Fruit fly (Drosophila melanogaster) whole organism, embryonic: Measurements from ENCODE around the gene dor.

Experiments used
- BEAF-32 ChIP-seq: fragments of 200-800 bp; sonication (Bioruptor generic); optimal IDR thresholded peaks from 3 replicates; lab custom pipeline; 2017; ENCODE audit warnings: missing biosample characterization, missing genetic modification characterization, mild to moderate bottlenecking, moderate library complexity, missing genetic modification reagents
- Bgb ChIP-seq: fragments of 200-800 bp; sonication (Bioruptor generic); IDR thresholded peaks from 2 replicates; pipeline ENCODE4 v1.3.6; 2022; ENCODE audit warnings: missing biosample characterization, missing genetic modification characterization; ENCODE audit not compliant: partially characterized antibody
- C15 ChIP-seq: fragments of 200-800 bp; sonication (Bioruptor generic); IDR thresholded peaks from 3 replicates; pipeline ENCODE4 v1.3.6; 2022; ENCODE audit warnings: missing biosample characterization, missing genetic modification characterization
- CG10979 ChIP-seq: fragments of 200-800 bp; sonication (Bioruptor generic); optimal IDR thresholded peaks from 2 replicates; lab custom pipeline; 2018; ENCODE audit warnings: missing biosample characterization, mild to moderate bottlenecking, missing genetic modification characterization, moderate library complexity
- CG12071 ChIP-seq: fragments of 200-800 bp; sonication (Bioruptor generic); optimal IDR thresholded peaks from 3 replicates; lab custom pipeline; 2018; ENCODE audit warnings: missing biosample characterization, mild to moderate bottlenecking, missing genetic modification characterization
- CG1233 ChIP-seq: fragments of 200-800 bp; sonication (Bioruptor generic); optimal IDR thresholded peaks from 4 replicates; lab custom pipeline; 2018; ENCODE audit warnings: missing biosample characterization, mild to moderate bottlenecking, missing genetic modification characterization
- CG12744 ChIP-seq: fragments of 200-800 bp; sonication (Bioruptor generic); optimal IDR thresholded peaks from 2 replicates; lab custom pipeline; 2016; ENCODE audit warnings: missing biosample characterization, missing genetic modification characterization
- CG12769 ChIP-seq: fragments of 200-800 bp; sonication (Bioruptor generic); optimal IDR thresholded peaks from 2 replicates; lab custom pipeline; 2019; ENCODE audit warnings: missing biosample characterization, mild to moderate bottlenecking, missing genetic modification characterization, moderate library complexity
- CG13296 ChIP-seq: fragments of 200-800 bp; sonication (Bioruptor generic); optimal IDR thresholded peaks from 3 replicates; lab custom pipeline; 2018; ENCODE audit warnings: missing biosample characterization, mild to moderate bottlenecking, missing genetic modification characterization
- CG13775 ChIP-seq: fragments of 200-800 bp; sonication (Bioruptor generic); optimal IDR thresholded peaks from 3 replicates; lab custom pipeline; 2017; ENCODE audit warnings: missing biosample characterization, mild to moderate bottlenecking, missing genetic modification characterization
- CG13894 ChIP-seq: fragments of 200-800 bp; sonication (Bioruptor generic); optimal IDR thresholded peaks from 3 replicates; lab custom pipeline; 2018; ENCODE audit warnings: missing biosample characterization, mild to moderate bottlenecking, missing genetic modification characterization, moderate library complexity
- CG17186 ChIP-seq: fragments of 200-800 bp; sonication (Bioruptor generic); optimal IDR thresholded peaks from 3 replicates; lab custom pipeline; 2017; ENCODE audit warnings: missing biosample characterization, missing genetic modification reagents, missing genetic modification characterization
- CG1792 ChIP-seq: fragments of 200-800 bp; sonication (Bioruptor generic); optimal IDR thresholded peaks from 2 replicates; lab custom pipeline; 2016; ENCODE audit warnings: missing biosample characterization, missing genetic modification characterization
- CG1832 ChIP-seq: fragments of 200-800 bp; sonication (Bioruptor generic); optimal IDR thresholded peaks from 2 replicates; lab custom pipeline; 2017; ENCODE audit warnings: missing biosample characterization, mild to moderate bottlenecking, missing genetic modification characterization, inconsistent platforms
- CG18476 ChIP-seq: fragments of 200-800 bp; sonication (Bioruptor generic); optimal IDR thresholded peaks from 2 replicates; lab custom pipeline; 2016; ENCODE audit warnings: missing biosample characterization, mild to moderate bottlenecking, missing genetic modification characterization
- CG2116 ChIP-seq: fragments of 200-800 bp; sonication (Bioruptor generic); optimal IDR thresholded peaks from 3 replicates; lab custom pipeline; 2018; ENCODE audit warnings: missing biosample characterization, mild to moderate bottlenecking, missing genetic modification characterization
- CG3065 ChIP-seq: fragments of 200-800 bp; sonication (Bioruptor generic); optimal IDR thresholded peaks from 2 replicates; lab custom pipeline; 2016; ENCODE audit warnings: missing biosample characterization, missing genetic modification characterization
- CG31224 ChIP-seq: fragments of 200-800 bp; sonication (Bioruptor generic); IDR thresholded peaks from 2 replicates; pipeline ENCODE4 v1.3.6; 2022; ENCODE audit warnings: missing biosample characterization, missing genetic modification characterization
- CG33557 ChIP-seq: fragments of 200-800 bp; sonication (Bioruptor generic); optimal IDR thresholded peaks from 2 replicates; lab custom pipeline; 2019; ENCODE audit warnings: missing biosample characterization, mild to moderate bottlenecking, missing genetic modification characterization, moderate library complexity
- CG3847 ChIP-seq: fragments of 200-800 bp; sonication (Bioruptor generic); IDR thresholded peaks from 2 replicates; pipeline ENCODE4 v1.3.6; 2022; ENCODE audit warnings: missing biosample characterization, missing genetic modification characterization
- CG4617 ChIP-seq: fragments of 200-800 bp; sonication (Bioruptor generic); optimal IDR thresholded peaks from 3 replicates; lab custom pipeline; 2016; ENCODE audit warnings: missing biosample characterization, missing genetic modification characterization, borderline replicate concordance
- CG5245 ChIP-seq: fragments of 200-800 bp; sonication (Bioruptor generic); optimal IDR thresholded peaks from 3 replicates; lab custom pipeline; 2016; ENCODE audit warnings: missing biosample characterization, missing genetic modification characterization
- CG5953 ChIP-seq: fragments of 200-800 bp; sonication (Bioruptor generic); IDR thresholded peaks from 2 replicates; pipeline ENCODE4 v1.3.6; 2022; ENCODE audit warnings: missing biosample characterization, missing genetic modification characterization
- CG7357 ChIP-seq: fragments of 200-800 bp; sonication (Bioruptor generic); IDR thresholded peaks from 3 replicates; pipeline ENCODE4 v1.3.6; 2022; ENCODE audit warnings: missing biosample characterization, missing genetic modification characterization
- CG8089 ChIP-seq: fragments of 200-800 bp; sonication (Bioruptor generic); optimal IDR thresholded peaks from 3 replicates; lab custom pipeline; 2016; ENCODE audit warnings: missing biosample characterization, missing genetic modification characterization
- CG9817 ChIP-seq: fragments of 200-800 bp; sonication (Bioruptor generic); optimal IDR thresholded peaks from 2 replicates; lab custom pipeline; 2018; ENCODE audit warnings: missing biosample characterization, mild to moderate bottlenecking, missing genetic modification characterization, moderate library complexity
- Dip2 ChIP-seq: fragments of 200-800 bp; sonication (Bioruptor generic); IDR thresholded peaks from 2 replicates; pipeline ENCODE4 v1.3.6; 2022; ENCODE audit warnings: missing biosample characterization, missing genetic modification characterization
- E2f2 ChIP-seq: fragments of 200-800 bp; sonication (Bioruptor generic); IDR thresholded peaks from 2 replicates; pipeline ENCODE4 v1.3.6; 2022; ENCODE audit warnings: missing biosample characterization, missing genetic modification characterization
- Hand ChIP-seq: fragments of 200-800 bp; sonication (Bioruptor generic); optimal IDR thresholded peaks from 2 replicates; lab custom pipeline; 2017; ENCODE audit warnings: mild to moderate bottlenecking, missing biosample characterization, missing genetic modification reagents, missing genetic modification characterization
- Lhr ChIP-seq: fragments of 200-800 bp; sonication (Bioruptor generic); optimal IDR thresholded peaks from 3 replicates; lab custom pipeline; 2017; ENCODE audit warnings: mild to moderate bottlenecking, missing biosample characterization, missing genetic modification reagents, missing genetic modification characterization
- Med ChIP-seq: fragments of 200-800 bp; sonication (Bioruptor generic); peaks from one replicate; lab custom pipeline; 2016; ENCODE audit warnings: missing biosample characterization, missing genetic modification characterization, mild to moderate bottlenecking, inconsistent platforms, moderate library complexity
- Ravus ChIP-seq: fragments of 200-800 bp; sonication (Bioruptor generic); IDR thresholded peaks from 2 replicates; pipeline ENCODE4 v1.3.6; 2022; ENCODE audit warnings: missing biosample characterization, missing genetic modification characterization
- bowl ChIP-seq: fragments of 200-800 bp; sonication (Bioruptor generic); IDR thresholded peaks from 2 replicates; pipeline ENCODE4 v1.3.6; 2022; ENCODE audit warnings: missing biosample characterization, missing genetic modification characterization
- chinmo ChIP-seq: fragments of 200-800 bp; sonication (Bioruptor generic); IDR thresholded peaks from 4 replicates; pipeline ENCODE4 v1.3.6; 2022; ENCODE audit warnings: missing biosample characterization, missing genetic modification characterization; ENCODE audit not compliant: partially characterized antibody
- dmrt11E ChIP-seq: fragments of 200-800 bp; sonication (Bioruptor generic); optimal IDR thresholded peaks from 3 replicates; lab custom pipeline; 2018; ENCODE audit warnings: missing biosample characterization, mild to moderate bottlenecking, missing genetic modification characterization, moderate library complexity
- fu2 ChIP-seq: fragments of 200-800 bp; sonication (Bioruptor generic); optimal IDR thresholded peaks from 2 replicates; lab custom pipeline; 2016; ENCODE audit warnings: missing biosample characterization, missing genetic modification characterization
- gcm2 ChIP-seq: fragments of 200-800 bp; sonication (Bioruptor generic); optimal IDR thresholded peaks from 2 replicates; lab custom pipeline; 2016; ENCODE audit warnings: missing biosample characterization, missing genetic modification characterization
- gsb ChIP-seq: fragments of 200-800 bp; sonication (Bioruptor generic); IDR thresholded peaks from 2 replicates; pipeline ENCODE4 v1.3.6; 2022; ENCODE audit warnings: missing biosample characterization, missing genetic modification characterization
- kay ChIP-seq: fragments of 200-800 bp; sonication (Bioruptor generic); optimal IDR thresholded peaks from 2 replicates; lab custom pipeline; 2016; ENCODE audit warnings: missing biosample characterization, missing genetic modification characterization
- nerfin-1 ChIP-seq: fragments of 200-800 bp; sonication (Bioruptor generic); optimal IDR thresholded peaks from 3 replicates; lab custom pipeline; 2019; ENCODE audit warnings: missing biosample characterization, mild to moderate bottlenecking, missing genetic modification characterization, moderate library complexity
- prd ChIP-seq, 3 experiments: fragments of >200 bp in 2 of 3; fragments of 200-800 bp in 1 of 3; sonication (Bioruptor generic) in 1 of 3; optimal IDR thresholded peaks in 2 of 3; IDR thresholded peaks in 1 of 3; 2 replicates in 2 of 3; 3 replicates in 1 of 3; pipeline versions ENCODE4 v1.3.6 to Lab custom; 2017 to 2022; ENCODE audit warnings: missing biosample characterization in 1 of 3, missing genetic modification characterization in 1 of 3
- ranshi ChIP-seq: fragments of 200-800 bp; sonication (Bioruptor generic); IDR thresholded peaks from 2 replicates; pipeline ENCODE4 v1.3.6; 2022; ENCODE audit warnings: missing biosample characterization, missing genetic modification characterization
- scrt ChIP-seq: fragments of 200-800 bp; sonication (Bioruptor generic); optimal IDR thresholded peaks from 2 replicates; lab custom pipeline; 2018; ENCODE audit warnings: missing biosample characterization, mild to moderate bottlenecking, missing genetic modification characterization, moderate library complexity
- sqz ChIP-seq: fragments of 200-800 bp; sonication (Bioruptor generic); optimal IDR thresholded peaks from 3 replicates; lab custom pipeline; 2018; ENCODE audit warnings: missing biosample characterization, mild to moderate bottlenecking, missing genetic modification characterization
- sug ChIP-seq: fragments of 200-800 bp; optimal IDR thresholded peaks from 2 replicates; lab custom pipeline; 2019; ENCODE audit warnings: missing biosample characterization, mild to moderate bottlenecking, missing genetic modification characterization, moderate library complexity
- ttk ChIP-seq: fragments of 200-800 bp; sonication (Bioruptor generic); IDR thresholded peaks from 2 replicates; pipeline ENCODE4 v2.1.2; 2022; ENCODE audit warnings: missing biosample characterization, missing genetic modification characterization
- unc-4 ChIP-seq: fragments of 200-800 bp; sonication (Bioruptor generic); IDR thresholded peaks from 2 replicates; pipeline ENCODE4 v1.3.6; 2022; ENCODE audit warnings: missing biosample characterization, missing genetic modification characterization; ENCODE audit not compliant: partially characterized antibody
- vnd ChIP-seq: fragments of 200-800 bp; sonication (Bioruptor generic); IDR thresholded peaks from 3 replicates; pipeline ENCODE4 v1.3.6; 2022; ENCODE audit warnings: missing biosample characterization, missing genetic modification characterization; ENCODE audit not compliant: partially characterized antibody
- wor ChIP-seq: fragments of 200-800 bp; sonication (Bioruptor generic); IDR thresholded peaks from 2 replicates; pipeline ENCODE4 v1.3.6; 2022; ENCODE audit warnings: missing biosample characterization, missing genetic modification characterization

dor gene

dm6 chrX:1669214-1669613, 4.4 kb downstream of the dor start, which contains the start of the genes CG3740 and hfw (continued):
- TF ChIP-seq CG10979 (tag; lab: Kevin White, UChicago) = peak; percentile 55
- no peak for TF ChIP-seq prd (optimal IDR thresholded peaks at IDR 0.05; lab: Kevin White, UChicago)
- peak; percentile 89 for TF ChIP-seq prd (GFP tag; IDR thresholded peaks at IDR 0.05; lab: Robert Waterston, UW)
- TF ChIP-seq wor = peak; percentile 37; the same call in 1 of the 2 replicates
- TF ChIP-seq CG1832 (GFP tag; lab: Kevin White, UChicago) = no peak
- peak; percentile 12; the same call in 1 of the 2 replicates for TF ChIP-seq Ravus (GFP tag; lab: Robert Waterston, UW)
- TF ChIP-seq CG13894 = peak; percentile 25
- TF ChIP-seq CG12769 = no peak
- peak; percentile 22; the same call in 1 of the 2 replicates for TF ChIP-seq gsb (GFP tag; lab: Robert Waterston, UW)
- peak; percentile 92 for TF ChIP-seq BEAF-32
- no peak for TF ChIP-seq fu2 (GFP tag; lab: Kevin White, UChicago)
- TF ChIP-seq C15 (GFP tag; lab: Robert Waterston, UW) = peak; percentile 23; the same call in 1 of the 3 replicates
- TF ChIP-seq CG1233 (GFP tag; lab: Kevin White, UChicago) = peak; percentile 46
- TF ChIP-seq kay (GFP tag; lab: Kevin White, UChicago) = peak; percentile 34
- TF ChIP-seq ttk (GFP tag; lab: Robert Waterston, UW) = peak; percentile 71
- peak; percentile 44 for TF ChIP-seq CG33557 (GFP tag; lab: Kevin White, UChicago)
- peak; percentile 6 for TF ChIP-seq CG8089 (GFP tag; lab: Kevin White, UChicago)
- TF ChIP-seq dmrt11E (tag; lab: Kevin White, UChicago) = peak; percentile 72
- TF ChIP-seq CG18476 = peak; percentile 31
- peak; percentile 3 for TF ChIP-seq nerfin-1 (tag; lab: Kevin White, UChicago)
- TF ChIP-seq Bgb (GFP tag; lab: Robert Waterston, UW) = peak; percentile 82
- TF ChIP-seq Dip2 (GFP tag; lab: Robert Waterston, UW) = no peak
- peak; percentile 94 for TF ChIP-seq unc-4 (GFP tag; lab: Robert Waterston, UW)
- TF ChIP-seq CG13775 = peak; percentile 79
- no peak for TF ChIP-seq scrt (GFP tag; lab: Kevin White, UChicago)
- TF ChIP-seq CG3065 (GFP tag; lab: Kevin White, UChicago) = no peak
- TF ChIP-seq gcm2 (GFP tag; lab: Kevin White, UChicago) = no peak
- TF ChIP-seq CG5245 (GFP tag; lab: Kevin White, UChicago) = peak; percentile 33
- TF ChIP-seq Med = peak; percentile 76
- TF ChIP-seq chinmo (GFP tag; lab: Robert Waterston, UW) = 0 out of 4 replicates have a peak, but pooled peaks have one; percentile 67
- TF ChIP-seq CG12071 (GFP tag; lab: Kevin White, UChicago) = no peak
- no peak for TF ChIP-seq CG1792 (GFP tag; lab: Kevin White, UChicago)
- peak; percentile 63; the same call in 1 of the 2 replicates for TF ChIP-seq ranshi
- TF ChIP-seq CG2116 (GFP tag; lab: Kevin White, UChicago) = peak; percentile 71
- TF ChIP-seq sqz (GFP tag; lab: Kevin White, UChicago) = no peak
- peak; percentile 36 for TF ChIP-seq CG13296
- peak; percentile 30 for TF ChIP-seq CG17186 (GFP tag; lab: Kevin White, UChicago)
- peak; percentile 8 for TF ChIP-seq CG4617 (GFP tag; lab: Kevin White, UChicago)
- TF ChIP-seq Hand = no peak
- peak; percentile 80 for TF ChIP-seq CG3847 (GFP tag; lab: Robert Waterston, UW)
- peak; percentile 60 for TF ChIP-seq CG31224 (GFP tag; lab: Robert Waterston, UW)
- peak; percentile 67 for TF ChIP-seq E2f2
- peak; percentile 69 for TF ChIP-seq CG7357 (GFP tag; lab: Robert Waterston, UW)
- TF ChIP-seq CG5953 (GFP tag; lab: Robert Waterston, UW) = peak; percentile 55; the same call in 1 of the 2 replicates
- no peak for TF ChIP-seq CG12744
- TF ChIP-seq CG9817 (tag; lab: Kevin White, UChicago) = peak; percentile 77
- TF ChIP-seq vnd (GFP tag; lab: Robert Waterston, UW) = peak; percentile 91
- peak; percentile 68 for TF ChIP-seq sug (tag; lab: Kevin White, UChicago)
- TF ChIP-seq bowl = no peak
- no peak for TF ChIP-seq Lhr
